Comparison of ENCODE assay signal across 1 fruit fly cellular context in genomic region chr3L:12587218-12587797, dm6.
TF ChIP-seq lines count a peak whose summit lies in the region.

No protein-coding gene starts in this region.

TF ChIP-seq in whole organism, embryonic, 481 proteins besides CTCF, POLR2A, EP300 and RAD21 (continued from another document):
- TF ChIP-seq dmrt99B (tag; optimal IDR thresholded peaks at IDR 0.05; lab: Kevin White, UChicago) (peak; percentile 25), CG42726 (GFP tag; IDR thresholded peaks at IDR 0.05; lab: Robert Waterston, UW; ENCODE audit: partially characterized antibody) (no peak), Doc3 (GFP tag; IDR thresholded peaks at IDR 0.05; lab: Robert Waterston, UW; ENCODE audit: partially characterized antibody) (no peak), CG14710 (tag; optimal IDR thresholded peaks at IDR 0.05; lab: Kevin White, UChicago) (peak; percentile 23), kay (GFP tag; optimal IDR thresholded peaks at IDR 0.05; lab: Kevin White, UChicago) (no peak), CG31441 (GFP tag; IDR thresholded peaks at IDR 0.05; lab: Robert Waterston, UW) (peak; percentile 54), corto (GFP tag; optimal IDR thresholded peaks at IDR 0.05; lab: Kevin White, UChicago) (no peak), MBD-R2 (GFP tag; IDR thresholded peaks at IDR 0.05; lab: Robert Waterston, UW) (no peak), CG15269 (tag; optimal IDR thresholded peaks at IDR 0.05; lab: Kevin White, UChicago) (no peak), CG12071 (GFP tag; optimal IDR thresholded peaks at IDR 0.05; lab: Kevin White, UChicago) (no peak), nmo (GFP tag; optimal IDR thresholded peaks at IDR 0.05; lab: Kevin White, UChicago) (peak; percentile 36), Asciz (GFP tag; optimal IDR thresholded peaks at IDR 0.05; lab: Kevin White, UChicago) (no peak), Oli (tag; optimal IDR thresholded peaks at IDR 0.05; lab: Kevin White, UChicago) (peak; percentile 28), CG11093 (GFP tag; IDR thresholded peaks at IDR 0.05; lab: Robert Waterston, UW) (no peak), nau (GFP tag; optimal IDR thresholded peaks at IDR 0.05; lab: Kevin White, UChicago) (no peak), CG2712 (tag; optimal IDR thresholded peaks at IDR 0.05; lab: Kevin White, UChicago) (peak; percentile 26), Sox102F (GFP tag; optimal IDR thresholded peaks at IDR 0.05; lab: Kevin White, UChicago) (peak; percentile 13), CG7839 (tag; optimal IDR thresholded peaks at IDR 0.05; lab: Kevin White, UChicago) (peak; percentile 24)
TF ChIP-seq in whole organism, embryonic: peak in this region for 31.
